Worm (Caenorhabditis elegans): Measurements from ENCODE around the gene Y54F10BM.9.

- no peak for TF ChIP-seq nhr-77 (tag; optimal IDR thresholded peaks at IDR 0.05)
- TF ChIP-seq fkh-10 (GFP tag; optimal IDR thresholded peaks at IDR 0.05), result no peak
- no peak for TF ChIP-seq aly-2 (tag; optimal IDR thresholded peaks at IDR 0.05)
- no peak for TF ChIP-seq lsy-12 (tag; optimal IDR thresholded peaks at IDR 0.05)
- TF ChIP-seq nhr-28 (tag; optimal IDR thresholded peaks at IDR 0.05), result no peak
- TF ChIP-seq elt-1 (tag; optimal IDR thresholded peaks at IDR 0.05), result no peak
- TF ChIP-seq nhr-237 (tag; optimal IDR thresholded peaks at IDR 0.05), result no peak
- no peak for TF ChIP-seq mdl-1 (tag; optimal IDR thresholded peaks at IDR 0.05)
- no peak for TF ChIP-seq egl-27 (tag; optimal IDR thresholded peaks at IDR 0.05)
Measured at ce11 chrIII:2329336-2329735, 24.6 kb upstream of the Y54F10BM.9 start, which contains the start of gene Y54F10BM.12.

Measured in whole organism, L3 larva.